Worm (Caenorhabditis elegans) whole organism, late embryonic: ENCODE measurements around the gene sec-10.
A peak's percentile ranks its signal among the peaks of the same experiment; 100 is the strongest.

ENCODE experiments used
- C08G9.2 ChIP-seq: sonication (generic microtip); optimal IDR thresholded peaks from 2 replicates; lab custom pipeline; 2016; ENCODE audit warnings: mild to moderate bottlenecking, missing genetic modification characterization, moderate library complexity, missing compliant biosample characterization
- T23F11.4 ChIP-seq: fragments of 200-800 bp; sonication (Bioruptor generic); optimal IDR thresholded peaks from 2 replicates; lab custom pipeline; 2018; ENCODE audit warnings: mild to moderate bottlenecking, missing genetic modification characterization, missing compliant biosample characterization
- ahr-1 ChIP-seq: sonication (generic microtip); optimal IDR thresholded peaks from 2 replicates; lab custom pipeline; 2016; ENCODE audit warnings: missing genetic modification characterization, missing compliant biosample characterization
- ceh-14 ChIP-seq: sonication (generic microtip); optimal IDR thresholded peaks from 2 replicates; lab custom pipeline; 2016; ENCODE audit warnings: missing genotype, missing genetic modification characterization, missing compliant biosample characterization
- ceh-18 ChIP-seq: sonication (generic microtip); optimal IDR thresholded peaks from 2 replicates; lab custom pipeline; 2016; ENCODE audit warnings: missing genetic modification characterization, missing compliant biosample characterization
- ceh-24 ChIP-seq: sonication (generic microtip); optimal IDR thresholded peaks from 2 replicates; lab custom pipeline; 2016; ENCODE audit warnings: mild to moderate bottlenecking, missing genetic modification characterization, missing compliant biosample characterization
- ceh-31 ChIP-seq: sonication (generic microtip); optimal IDR thresholded peaks from 2 replicates; lab custom pipeline; 2016; ENCODE audit warnings: missing genetic modification characterization, missing compliant biosample characterization
- ceh-34 ChIP-seq: sonication (generic microtip); optimal IDR thresholded peaks from 2 replicates; lab custom pipeline; 2016; ENCODE audit warnings: mild to moderate bottlenecking, missing genetic modification characterization, missing compliant biosample characterization
- ceh-45 ChIP-seq: fragments of 200-800 bp; sonication (Bioruptor generic); IDR thresholded peaks from 2 replicates; pipeline ENCODE4 v1.3.6; 2022; ENCODE audit warnings: missing genetic modification reagents, missing genetic modification characterization, missing compliant biosample characterization
- ceh-48 ChIP-seq: sonication (generic microtip); optimal IDR thresholded peaks from 2 replicates; lab custom pipeline; 2016; ENCODE audit warnings: missing genetic modification characterization, inconsistent platforms, missing compliant biosample characterization
- ceh-9 ChIP-seq: sonication (generic microtip); optimal IDR thresholded peaks from 2 replicates; lab custom pipeline; 2016; ENCODE audit warnings: mild to moderate bottlenecking, missing genetic modification characterization, inconsistent platforms, missing compliant biosample characterization
- che-1 ChIP-seq: sonication (generic microtip); optimal IDR thresholded peaks from 2 replicates; lab custom pipeline; 2016; ENCODE audit warnings: mild to moderate bottlenecking, missing genetic modification characterization, missing compliant biosample characterization
- dmd-4 ChIP-seq: sonication (generic microtip); optimal IDR thresholded peaks from 2 replicates; lab custom pipeline; 2016; ENCODE audit warnings: borderline replicate concordance, missing genetic modification characterization, missing compliant biosample characterization
- dve-1 ChIP-seq: sonication (generic microtip); optimal IDR thresholded peaks from 2 replicates; lab custom pipeline; 2017; ENCODE audit warnings: antibody characterized with exemption, mild to moderate bottlenecking, missing genetic modification characterization, missing compliant biosample characterization
- elt-2 ChIP-seq: sonication (generic microtip); optimal IDR thresholded peaks from 2 replicates; lab custom pipeline; 2016; ENCODE audit warnings: missing genetic modification reagents, missing genetic modification characterization, missing compliant biosample characterization
- elt-4 ChIP-seq: sonication (generic microtip); optimal IDR thresholded peaks from 2 replicates; lab custom pipeline; 2016; ENCODE audit warnings: missing genetic modification characterization, missing compliant biosample characterization
- ets-4 ChIP-seq: sonication (generic microtip); optimal IDR thresholded peaks from 2 replicates; lab custom pipeline; 2016; ENCODE audit warnings: missing genetic modification characterization, missing compliant biosample characterization
- fkh-10 ChIP-seq: fragments of 150-350 bp; optimal IDR thresholded peaks from 2 replicates; lab custom pipeline; 2014; ENCODE audit warnings: missing biosample characterization, missing genetic modification reagents, missing genetic modification characterization
- fkh-6 ChIP-seq: sonication (generic microtip); optimal IDR thresholded peaks from 2 replicates; lab custom pipeline; 2016; ENCODE audit warnings: missing genetic modification characterization, missing compliant biosample characterization
- gmeb-2 ChIP-seq: sonication (generic microtip); optimal IDR thresholded peaks from 2 replicates; lab custom pipeline; 2016; ENCODE audit warnings: missing genetic modification characterization, inconsistent platforms, missing compliant biosample characterization
- hlh-13 ChIP-seq: fragments of 200-800 bp; sonication (Bioruptor generic); optimal IDR thresholded peaks from 2 replicates; lab custom pipeline; 2018; ENCODE audit warnings: mild to moderate bottlenecking, missing genetic modification characterization, missing compliant biosample characterization
- hlh-15 ChIP-seq: sonication (generic microtip); optimal IDR thresholded peaks from 2 replicates; lab custom pipeline; 2016; ENCODE audit warnings: missing genetic modification characterization, missing compliant biosample characterization
- hlh-30 ChIP-seq: sonication (generic microtip); optimal IDR thresholded peaks from 2 replicates; lab custom pipeline; 2017; ENCODE audit warnings: antibody characterized with exemption, missing genetic modification characterization, missing compliant biosample characterization; ENCODE audit not compliant: insufficient read depth
- hlh-8 ChIP-seq: sonication (generic microtip); optimal IDR thresholded peaks from 2 replicates; lab custom pipeline; 2016; ENCODE audit warnings: missing genotype, missing genetic modification characterization, missing compliant biosample characterization
- lim-6 ChIP-seq: sonication (generic microtip); optimal IDR thresholded peaks from 2 replicates; lab custom pipeline; 2016; ENCODE audit warnings: missing genetic modification characterization, missing compliant biosample characterization
- madf-2 ChIP-seq: sonication (generic microtip); optimal IDR thresholded peaks from 2 replicates; lab custom pipeline; 2017; ENCODE audit warnings: missing genetic modification characterization, missing compliant biosample characterization
- nhr-232 ChIP-seq: sonication (generic microtip); optimal IDR thresholded peaks from 2 replicates; lab custom pipeline; 2016; ENCODE audit warnings: missing genetic modification characterization, missing compliant biosample characterization
- pag-3 ChIP-seq: sonication (generic microtip); optimal IDR thresholded peaks from 2 replicates; lab custom pipeline; 2016; ENCODE audit warnings: missing compliant biosample characterization, missing genetic modification characterization, borderline replicate concordance
- pax-1 ChIP-seq: fragments of 150-350 bp; optimal IDR thresholded peaks from 2 replicates; lab custom pipeline; 2014; ENCODE audit warnings: missing biosample characterization, missing genetic modification characterization
- pha-4 ChIP-seq: fragments of 150-350 bp; optimal IDR thresholded peaks from 2 replicates; lab custom pipeline; 2018; ENCODE audit warnings: missing biosample characterization, missing genetic modification reagents, missing genetic modification characterization
- pqm-1 ChIP-seq: sonication (generic microtip); optimal IDR thresholded peaks from 2 replicates; lab custom pipeline; 2016; ENCODE audit warnings: missing genetic modification characterization, missing compliant biosample characterization
- pros-1 ChIP-seq: fragments of 150-350 bp; optimal IDR thresholded peaks from 2 replicates; lab custom pipeline; 2014; ENCODE audit warnings: missing biosample characterization, missing genetic modification reagents, missing genetic modification characterization
- rnt-1 ChIP-seq: sonication (generic microtip); optimal IDR thresholded peaks from 2 replicates; lab custom pipeline; 2016; ENCODE audit warnings: missing genetic modification characterization, missing compliant biosample characterization
- sdc-2 ChIP-seq: sonication (generic microtip); optimal IDR thresholded peaks from 2 replicates; lab custom pipeline; 2016; ENCODE audit warnings: missing genotype, missing genetic modification characterization, missing compliant biosample characterization
- ttx-3 ChIP-seq: sonication (generic microtip); optimal IDR thresholded peaks from 2 replicates; lab custom pipeline; 2016; ENCODE audit warnings: missing genetic modification reagents, missing genetic modification characterization, missing compliant biosample characterization
- unc-3 ChIP-seq, 2 experiments: fragments of 200-800 bp in 1 of 2; sonication (Bioruptor generic) in 1 of 2; sonication (generic microtip) in 1 of 2; conservative IDR thresholded peaks in 1 of 2; optimal IDR thresholded peaks in 1 of 2; 2 replicates each; pipeline versions ENCODE4 v1.3.6 to Lab custom; 2016 to 2022; ENCODE audit warnings: missing compliant biosample characterization in 2 of 2, missing genetic modification characterization in 2 of 2, missing genetic modification reagents in 1 of 2
- unc-86 ChIP-seq: sonication (generic microtip); optimal IDR thresholded peaks from 2 replicates; lab custom pipeline; 2016; ENCODE audit warnings: missing genetic modification characterization, missing compliant biosample characterization

The sec-10 gene

DNA sequence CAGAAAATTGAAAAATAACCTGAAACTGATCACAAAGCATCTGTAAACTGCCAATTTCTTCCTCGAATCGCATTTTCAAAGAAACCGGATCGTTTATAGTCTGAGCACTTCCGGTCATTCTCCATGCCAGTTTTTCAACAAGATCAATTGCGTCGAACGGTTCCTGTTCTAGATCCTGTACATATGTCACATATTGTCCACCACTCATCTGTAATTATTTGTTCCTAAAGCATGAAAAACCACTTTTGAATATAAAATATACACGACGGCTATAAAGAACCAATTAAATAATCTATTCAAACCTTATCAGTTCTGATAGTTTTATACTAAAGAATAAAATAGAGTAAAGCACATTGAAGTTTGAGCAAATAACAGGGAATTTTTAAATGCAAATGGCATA is at the start of gene sec-10:
TSS of gene sec-10 (minus strand) at position 208 of the 400 bp plus-strand sequence.
- TF ChIP-seq ceh-18 (tag; lab: Kevin White, UChicago) (no peak), sdc-2 (tag; lab: Kevin White, UChicago) (no peak), dmd-4 (tag; lab: Kevin White, UChicago) (no peak), che-1 (tag; lab: Kevin White, UChicago) (no peak), ttx-3 (tag; lab: Kevin White, UChicago) (no peak), elt-4 (tag; lab: Kevin White, UChicago) (no peak), madf-2 (tag; lab: Kevin White, UChicago) (no peak), ceh-31 (tag; lab: Kevin White, UChicago) (no peak), ceh-9 (no peak), rnt-1 (tag; lab: Kevin White, UChicago) (no peak), dve-1 (tag; lab: Kevin White, UChicago) (no peak), hlh-15 (no peak), ets-4 (tag; lab: Kevin White, UChicago) (no peak)

DNA sequence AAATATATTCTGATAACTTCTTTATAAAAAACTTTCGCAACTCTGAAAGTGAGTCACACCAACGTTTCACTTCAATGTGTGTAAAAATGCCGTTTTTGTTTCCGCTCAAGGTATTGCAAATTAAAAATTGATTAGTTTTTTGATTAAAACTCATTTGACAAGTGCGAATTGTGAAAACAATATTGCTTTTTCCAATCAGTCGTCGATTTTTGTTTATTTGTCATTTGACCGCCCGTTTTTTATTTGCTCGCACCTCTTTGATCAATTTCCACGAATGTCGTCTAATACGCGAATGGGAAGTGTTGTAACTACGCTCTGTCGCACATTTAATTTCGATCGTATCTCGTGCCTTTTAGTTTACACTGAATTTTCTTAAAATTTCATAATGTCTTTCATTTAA is 47.9 kb upstream of the sec-10 start, which contains the start of gene mvb-12:
TSS of gene mvb-12 (plus strand) at position 375 of the 400 bp plus-strand sequence.
- peak; percentile 40 for TF ChIP-seq ceh-14 (tag; lab: Kevin White, UChicago)
- no peak for TF ChIP-seq pag-3 (tag; lab: Kevin White, UChicago)
- peak; percentile 29 for TF ChIP-seq hlh-30

DNA sequence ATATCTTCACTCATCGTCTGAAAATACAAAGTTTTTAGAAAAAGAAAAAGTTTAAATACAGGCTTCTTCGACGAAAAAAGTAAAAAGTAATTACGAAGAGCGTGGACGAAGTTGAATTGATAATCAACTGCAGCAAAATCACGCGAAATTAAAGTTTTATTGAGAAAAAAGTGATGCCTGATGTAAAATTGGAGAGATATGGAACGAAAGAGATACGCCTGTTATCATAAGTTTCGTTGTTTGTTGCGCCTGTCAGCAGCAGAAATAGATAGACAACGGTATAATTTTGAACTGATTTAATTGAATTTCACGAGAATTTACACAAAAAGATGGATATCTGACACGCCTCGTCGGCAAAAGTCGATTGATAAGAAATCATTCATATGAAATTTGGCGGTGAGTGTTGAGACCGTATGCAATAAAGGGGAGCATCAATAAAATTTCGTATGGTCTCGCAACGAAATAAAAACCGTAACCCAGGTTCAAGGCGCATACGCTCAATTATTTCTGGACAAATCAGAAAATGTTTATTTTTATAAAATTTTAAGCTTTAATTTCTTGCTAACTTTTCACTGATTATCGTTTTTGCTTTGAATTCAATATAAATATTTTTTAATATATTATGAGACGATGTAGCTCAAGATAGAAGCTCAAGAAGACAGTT is 47.1 kb upstream of the sec-10 start, which contains the start of gene C06A6.4:
TSS of gene C06A6.4 (minus strand) at position 24 of the 664 bp plus-strand sequence.
- TF ChIP-seq elt-2 (tag; lab: Kevin White, UChicago) (peak; percentile 2), pha-4 (tag; lab: Kevin White, UChicago) (no peak), rnt-1 (tag; lab: Kevin White, UChicago) (no peak)
- TF ChIP-seq, all 69 proteins: peak for 1

DNA sequence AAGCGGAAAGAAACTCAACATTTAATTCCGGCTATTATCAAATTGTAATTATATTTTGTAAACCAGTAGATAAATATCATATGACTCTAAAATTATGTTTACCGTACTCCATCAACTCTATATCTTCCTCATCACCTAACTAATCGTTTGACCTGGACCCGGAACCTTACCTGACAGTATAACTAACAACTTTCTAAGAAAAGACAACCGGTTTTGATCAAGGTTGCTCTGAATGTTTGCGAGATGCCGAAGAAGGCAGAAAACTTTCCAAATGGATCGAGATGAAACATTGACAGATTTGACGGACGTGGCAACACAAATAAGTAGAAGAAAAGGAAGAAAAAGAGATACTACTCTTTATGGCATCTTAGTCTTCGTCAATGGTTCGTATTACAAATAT is 42.4 kb upstream of the sec-10 start:
- TF ChIP-seq gmeb-2: no peak
- no peak for TF ChIP-seq unc-86 (tag; lab: Kevin White, UChicago)
- TF ChIP-seq elt-4 (tag; lab: Kevin White, UChicago): no peak
- no peak for TF ChIP-seq pax-1
- no peak for TF ChIP-seq ceh-24 (tag; lab: Kevin White, UChicago)
- TF ChIP-seq nhr-232 (tag; lab: Kevin White, UChicago): no peak
- TF ChIP-seq ceh-45 (GFP tag; lab: Robert Waterston, UW): no peak
- no peak for TF ChIP-seq ceh-14 (tag; lab: Kevin White, UChicago)
- no peak for TF ChIP-seq pros-1 (tag; lab: Kevin White, UChicago)
- no peak for TF ChIP-seq ceh-31 (tag; lab: Kevin White, UChicago)
- no peak for TF ChIP-seq lim-6 (tag; lab: Kevin White, UChicago)
- TF ChIP-seq T23F11.4 (GFP tag; lab: Kevin White, UChicago): no peak
- no peak for TF ChIP-seq ahr-1 (tag; lab: Kevin White, UChicago)
- TF ChIP-seq hlh-13 (GFP tag; lab: Kevin White, UChicago): no peak
- no peak for TF ChIP-seq ceh-9
- no peak for TF ChIP-seq unc-3 (GFP tag; conservative IDR thresholded peaks at IDR 0.05; lab: Robert Waterston, UW)
- no peak for TF ChIP-seq unc-3 (tag; optimal IDR thresholded peaks at IDR 0.05; lab: Kevin White, UChicago)
- TF ChIP-seq ttx-3 (tag; lab: Kevin White, UChicago): no peak

DNA sequence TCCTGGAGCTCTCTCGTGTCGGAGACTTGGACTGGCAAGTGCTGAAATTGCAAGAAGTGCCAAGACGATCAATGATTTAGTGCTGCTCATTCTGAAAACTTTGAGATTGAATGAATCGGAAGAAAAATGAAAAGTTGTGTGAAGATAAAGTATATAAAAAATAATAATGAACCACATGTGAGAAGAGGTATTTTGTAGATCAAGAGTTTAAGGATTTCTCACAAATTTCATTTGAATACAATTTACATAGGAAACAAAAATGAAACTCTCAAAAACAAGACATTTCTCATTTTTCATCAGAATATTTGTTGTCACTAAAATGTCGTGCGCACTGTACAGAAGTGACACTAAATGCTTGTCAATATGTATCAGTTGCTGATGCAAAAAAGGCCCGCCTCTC is 40.2 kb upstream of the sec-10 start, which contains the start of gene T14A8.2:
TSS of gene T14A8.2 (minus strand) at position 101 of the 400 bp plus-strand sequence.
- TF ChIP-seq ceh-48 (no peak), ttx-3 (tag; lab: Kevin White, UChicago) (no peak), T23F11.4 (GFP tag; lab: Kevin White, UChicago) (no peak), ceh-24 (tag; lab: Kevin White, UChicago) (no peak), hlh-8 (tag; lab: Kevin White, UChicago) (no peak), fkh-10 (GFP tag; lab: Kevin White, UChicago) (no peak), unc-3 (GFP tag; conservative IDR thresholded peaks at IDR 0.05; lab: Robert Waterston, UW) (no peak), unc-3 (tag; optimal IDR thresholded peaks at IDR 0.05; lab: Kevin White, UChicago) (no peak), ceh-45 (GFP tag; lab: Robert Waterston, UW) (no peak), ceh-34 (no peak), pqm-1 (tag; lab: Kevin White, UChicago) (no peak), madf-2 (tag; lab: Kevin White, UChicago) (no peak), ceh-31 (tag; lab: Kevin White, UChicago) (no peak), C08G9.2 (tag; lab: Kevin White, UChicago) (no peak), pha-4 (tag; lab: Kevin White, UChicago) (no peak), gmeb-2 (no peak), elt-2 (tag; lab: Kevin White, UChicago) (no peak), fkh-6 (tag; lab: Kevin White, UChicago) (no peak)
